Worm (Caenorhabditis elegans) whole organism, L2 larva: ENCODE data around the gene ZK666.14.

Experiments used
- ZK546.5 ChIP-seq: sonication (generic microtip); optimal IDR thresholded peaks from 2 replicates; lab custom pipeline; 2017; ENCODE audit warnings: missing biosample characterization, missing genetic modification characterization
- alr-1 ChIP-seq: fragments of 150-350 bp; optimal IDR thresholded peaks from 2 replicates; lab custom pipeline; 2014; ENCODE audit warnings: missing biosample characterization, missing genetic modification characterization
- aly-2 ChIP-seq: fragments of 150-350 bp; optimal IDR thresholded peaks from 2 replicates; lab custom pipeline; 2014; ENCODE audit warnings: missing biosample characterization, missing genetic modification characterization
- ama-1 ChIP-seq: fragments of 150-350 bp; optimal IDR thresholded peaks from 2 replicates; lab custom pipeline; 2018; ENCODE audit warnings: inconsistent platforms
- blmp-1 ChIP-seq: sonication (generic microtip); optimal IDR thresholded peaks from 2 replicates; lab custom pipeline; 2017; ENCODE audit warnings: missing genetic modification characterization, mild to moderate bottlenecking, missing compliant biosample characterization, antibody characterized with exemption, moderate library complexity; ENCODE audit not compliant: insufficient read depth
- dmd-4 ChIP-seq: sonication (generic microtip); optimal IDR thresholded peaks from 2 replicates; lab custom pipeline; 2017; ENCODE audit warnings: missing biosample characterization, missing genetic modification characterization
- elt-3 ChIP-seq: sonication (generic microtip); optimal IDR thresholded peaks from 2 replicates; lab custom pipeline; 2017; ENCODE audit warnings: missing biosample characterization, missing genetic modification characterization
- lin-13 ChIP-seq: fragments of 150-350 bp; optimal IDR thresholded peaks from 2 replicates; lab custom pipeline; 2014; ENCODE audit warnings: missing biosample characterization, missing genetic modification reagents, missing genetic modification characterization
- lin-39 ChIP-seq: fragments of 150-350 bp; optimal IDR thresholded peaks from 2 replicates; lab custom pipeline; 2014; ENCODE audit warnings: missing biosample characterization, missing genetic modification reagents, missing genetic modification characterization
- sem-4 ChIP-seq: fragments of 150-350 bp; optimal IDR thresholded peaks from 2 replicates; lab custom pipeline; 2014; ENCODE audit warnings: missing biosample characterization, missing genetic modification reagents, missing genetic modification characterization
- sma-9 ChIP-seq, 2 experiments: fragments of 150-350 bp in 1 of 2; sonication (generic microtip) in 1 of 2; optimal IDR thresholded peaks; 2 replicates each; lab custom pipeline; 2014 to 2016; ENCODE audit warnings: missing genetic modification characterization in 2 of 2, mild to moderate bottlenecking in 1 of 2, missing biosample characterization in 1 of 2, missing compliant biosample characterization in 1 of 2, missing genetic modification reagents in 1 of 2, moderate library complexity in 1 of 2

DNA sequence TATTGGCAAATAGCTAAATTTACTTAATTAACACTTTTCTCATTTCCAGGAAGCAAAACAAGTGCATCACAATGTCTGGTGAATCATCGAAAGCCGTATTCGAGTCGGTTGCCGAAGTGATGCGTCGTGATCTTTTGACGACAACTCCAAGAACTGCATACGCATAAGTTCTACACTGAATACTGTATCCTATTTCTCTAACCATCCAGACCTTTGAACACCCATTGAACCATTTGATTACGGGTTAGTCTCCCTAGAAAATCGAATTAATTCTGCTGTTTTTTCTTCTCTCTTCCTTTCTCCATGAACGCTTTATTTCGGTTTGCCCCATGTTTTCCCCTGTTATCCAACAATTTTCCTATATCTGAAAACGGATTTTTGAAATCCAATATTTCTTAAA lies 44.9 kb upstream of the ZK666.14 start, which contains the start of gene lin-56:
- no peak for TF ChIP-seq lin-13 (GFP tag; lab: Kevin White, UChicago)
- TF ChIP-seq blmp-1 (tag; lab: Kevin White, UChicago): no peak
- TF ChIP-seq aly-2: no peak
- TF ChIP-seq elt-3 (tag; lab: Kevin White, UChicago): no peak
- TF ChIP-seq sma-9 (GFP tag; optimal IDR thresholded peaks at IDR 0.05; lab: Kevin White, UChicago): no peak
- TF ChIP-seq sma-9 (tag; optimal IDR thresholded peaks at IDR 0.05; lab: Kevin White, UChicago): no peak
- no peak for TF ChIP-seq dmd-4 (tag; lab: Kevin White, UChicago)
- no peak for TF ChIP-seq ama-1 (lab: Kevin White, UChicago)
- no peak for TF ChIP-seq lin-39 (tag; lab: Kevin White, UChicago)
- no peak for TF ChIP-seq ZK546.5 (tag; lab: Kevin White, UChicago)
- no peak for TF ChIP-seq alr-1
- TF ChIP-seq sem-4 (tag; lab: Kevin White, UChicago): no peak
